Worm (Caenorhabditis elegans) whole organism, midembryonic: Measurements from ENCODE around the gene gly-13.

Experiments
- T22C8.4 ChIP-seq: fragments of 200-800 bp; sonication (Bioruptor generic); IDR thresholded peaks from 2 replicates; pipeline ENCODE4 v1.3.6; 2022; ENCODE audit warnings: missing genetic modification characterization, missing compliant biosample characterization
- cog-1 ChIP-seq: sonication (generic microtip); optimal IDR thresholded peaks from 2 replicates; lab custom pipeline; 2016; ENCODE audit warnings: missing genetic modification characterization, missing compliant biosample characterization
- flt-1 ChIP-seq: fragments of 200-800 bp; sonication (Bioruptor generic); IDR thresholded peaks from 2 replicates; pipeline ENCODE4 v1.3.6; 2022; ENCODE audit warnings: missing genetic modification characterization, missing compliant biosample characterization
- tab-1 ChIP-seq: fragments of 200-800 bp; sonication (Bioruptor generic); IDR thresholded peaks from 2 replicates; pipeline ENCODE4 v1.3.6; 2022; ENCODE audit warnings: missing genetic modification characterization, missing compliant biosample characterization

ce11 chrX:9283026-9283425 is 13.4 kb downstream of the gly-13 start, which contains the start of gene B0416.11:
- TF ChIP-seq tab-1 (no peak), flt-1 (no peak), cog-1 (tag; lab: Kevin White, UChicago) (no peak), T22C8.4 (GFP tag; lab: Robert Waterston, UW) (no peak)
